Fruit fly (Drosophila melanogaster) whole organism, embryonic: ENCODE measurements around the gene CG10147.

Source experiments
- B-H2 ChIP-seq: fragments of 200-800 bp; sonication (Bioruptor generic); optimal IDR thresholded peaks from 2 replicates; lab custom pipeline; 2018; ENCODE audit warnings: missing biosample characterization, mild to moderate bottlenecking, missing genetic modification characterization
- Bteb2 ChIP-seq: fragments of 200-800 bp; sonication (Bioruptor generic); optimal IDR thresholded peaks from 2 replicates; lab custom pipeline; 2016; ENCODE audit warnings: missing biosample characterization, missing genetic modification characterization
- CG10321 ChIP-seq: fragments of 200-800 bp; sonication (Bioruptor generic); IDR thresholded peaks from 2 replicates; pipeline ENCODE4 v1.3.6; 2022; ENCODE audit warnings: missing biosample characterization, missing genetic modification characterization
- CG10959 ChIP-seq: fragments of 200-800 bp; sonication (Bioruptor generic); IDR thresholded peaks from 2 replicates; pipeline ENCODE4 v1.3.6; 2022; ENCODE audit warnings: missing biosample characterization, missing genetic modification characterization
- CG11723 ChIP-seq: fragments of 200-800 bp; sonication (Bioruptor generic); optimal IDR thresholded peaks from 2 replicates; lab custom pipeline; 2017; ENCODE audit warnings: missing biosample characterization, mild to moderate bottlenecking, missing genetic modification characterization
- CG12155 ChIP-seq: fragments of 200-800 bp; sonication (Bioruptor generic); optimal IDR thresholded peaks from 3 replicates; lab custom pipeline; 2016; ENCODE audit warnings: missing biosample characterization, missing genetic modification characterization
- CG12236 ChIP-seq: fragments of 200-800 bp; sonication (Bioruptor generic); optimal IDR thresholded peaks from 2 replicates; lab custom pipeline; 2016; ENCODE audit warnings: missing biosample characterization, missing genetic modification characterization
- CG14710 ChIP-seq: fragments of 200-800 bp; sonication (Bioruptor generic); optimal IDR thresholded peaks from 3 replicates; lab custom pipeline; 2019; ENCODE audit warnings: missing biosample characterization, mild to moderate bottlenecking, missing genetic modification characterization, moderate library complexity
- CG15073 ChIP-seq: fragments of 200-800 bp; sonication (Bioruptor generic); optimal IDR thresholded peaks from 2 replicates; lab custom pipeline; 2016; ENCODE audit warnings: missing biosample characterization, missing genetic modification characterization
- CG15479 ChIP-seq: fragments of 200-800 bp; sonication (Bioruptor generic); optimal IDR thresholded peaks from 3 replicates; lab custom pipeline; 2019; ENCODE audit warnings: missing biosample characterization, mild to moderate bottlenecking, missing genetic modification characterization, moderate library complexity
- CG15514 ChIP-seq: fragments of 200-800 bp; sonication (Bioruptor generic); optimal IDR thresholded peaks from 3 replicates; lab custom pipeline; 2017; ENCODE audit warnings: missing biosample characterization, missing genetic modification characterization, mild to moderate bottlenecking, moderate library complexity, missing genetic modification reagents
- CG2712 ChIP-seq: fragments of 200-800 bp; optimal IDR thresholded peaks from 3 replicates; lab custom pipeline; 2019; ENCODE audit warnings: missing biosample characterization, mild to moderate bottlenecking, missing genetic modification characterization, moderate library complexity
- CG30431 ChIP-seq: fragments of 200-800 bp; sonication (Bioruptor generic); optimal IDR thresholded peaks from 2 replicates; lab custom pipeline; 2017; ENCODE audit warnings: missing biosample characterization, missing genetic modification characterization
- CG6689 ChIP-seq: fragments of 200-800 bp; sonication (Bioruptor generic); IDR thresholded peaks from 2 replicates; pipeline ENCODE4 v1.3.6; 2022; ENCODE audit warnings: missing biosample characterization, missing genetic modification characterization
- CG7963 ChIP-seq: fragments of 200-800 bp; sonication (Bioruptor generic); IDR thresholded peaks from 3 replicates; pipeline ENCODE4 v1.3.6; 2022; ENCODE audit warnings: missing biosample characterization, missing genetic modification characterization; ENCODE audit not compliant: partially characterized antibody
- CG8478 ChIP-seq: fragments of >200 bp; optimal IDR thresholded peaks from 2 replicates; lab custom pipeline; 2018
- CG9797 ChIP-seq: fragments of 200-800 bp; sonication (Bioruptor generic); optimal IDR thresholded peaks from 3 replicates; lab custom pipeline; 2018; ENCODE audit warnings: missing biosample characterization, mild to moderate bottlenecking, missing genetic modification characterization
- CHES-1-like ChIP-seq: fragments of 200-800 bp; sonication (Bioruptor generic); optimal IDR thresholded peaks from 2 replicates; lab custom pipeline; 2016; ENCODE audit warnings: missing biosample characterization, missing genetic modification characterization
- Dip2 ChIP-seq: fragments of 200-800 bp; sonication (Bioruptor generic); IDR thresholded peaks from 2 replicates; pipeline ENCODE4 v1.3.6; 2022; ENCODE audit warnings: missing biosample characterization, missing genetic modification characterization
- Doc3 ChIP-seq: fragments of 200-800 bp; sonication (Bioruptor generic); IDR thresholded peaks from 3 replicates; pipeline ENCODE4 v1.3.6; 2022; ENCODE audit warnings: missing biosample characterization, missing genetic modification characterization; ENCODE audit not compliant: partially characterized antibody
- Drgx ChIP-seq: fragments of 200-800 bp; sonication (Bioruptor generic); IDR thresholded peaks from 2 replicates; pipeline ENCODE4 v1.3.6; 2022; ENCODE audit warnings: missing biosample characterization, missing genetic modification characterization
- Gsc ChIP-seq: fragments of 200-800 bp; sonication (Bioruptor generic); IDR thresholded peaks from 2 replicates; pipeline ENCODE4 v1.3.6; 2022; ENCODE audit warnings: missing biosample characterization, missing genetic modification characterization
- Neu2 ChIP-seq: fragments of 200-800 bp; sonication (Bioruptor generic); optimal IDR thresholded peaks from 3 replicates; lab custom pipeline; 2016; ENCODE audit warnings: missing biosample characterization, missing genetic modification characterization, borderline replicate concordance
- Nf-YB ChIP-seq: fragments of 200-800 bp; sonication (Bioruptor generic); optimal IDR thresholded peaks from 3 replicates; lab custom pipeline; 2019; ENCODE audit warnings: missing biosample characterization, mild to moderate bottlenecking, missing genetic modification characterization, moderate library complexity
- NfI ChIP-seq: fragments of 200-800 bp; sonication (Bioruptor generic); optimal IDR thresholded peaks from 3 replicates; lab custom pipeline; 2018; ENCODE audit warnings: missing biosample characterization, mild to moderate bottlenecking, missing genetic modification characterization, moderate library complexity
- Spps ChIP-seq: fragments of 200-800 bp; sonication (Bioruptor generic); optimal IDR thresholded peaks from 2 replicates; lab custom pipeline; 2018; ENCODE audit warnings: missing biosample characterization, mild to moderate bottlenecking, missing genetic modification characterization
- Trl ChIP-seq, 3 experiments: fragments of >200 bp in 2 of 3; fragments of 200-800 bp in 1 of 3; sonication (Bioruptor generic) in 1 of 3; optimal IDR thresholded peaks; 2 replicates in 1 of 3; 3 replicates in 2 of 3; lab custom pipeline; 2016 to 2017; ENCODE audit warnings: missing biosample characterization in 1 of 3, missing genetic modification characterization in 1 of 3
- Vsx1 ChIP-seq: fragments of 200-800 bp; sonication (Bioruptor generic); optimal IDR thresholded peaks from 2 replicates; lab custom pipeline; 2017; ENCODE audit warnings: missing biosample characterization, mild to moderate bottlenecking, missing genetic modification characterization, missing genetic modification reagents
- Xrp1 ChIP-seq: fragments of 200-800 bp; sonication (Bioruptor generic); IDR thresholded peaks from 2 replicates; pipeline ENCODE4 v1.3.6; 2022; ENCODE audit warnings: missing biosample characterization, missing genetic modification characterization
- chm ChIP-seq: fragments of 200-800 bp; sonication (Bioruptor generic); IDR thresholded peaks from 2 replicates; pipeline ENCODE4 v1.3.6; 2022; ENCODE audit warnings: missing biosample characterization, missing genetic modification characterization
- ci ChIP-seq: fragments of 200-800 bp; sonication (Bioruptor generic); IDR thresholded peaks from 3 replicates; pipeline ENCODE4 v1.3.6; 2022; ENCODE audit warnings: missing biosample characterization, missing genetic modification characterization
- dimm ChIP-seq: fragments of 200-800 bp; sonication (Bioruptor generic); IDR thresholded peaks from 2 replicates; pipeline ENCODE4 v1.3.6; 2022; ENCODE audit warnings: missing biosample characterization, missing genetic modification characterization
- emc ChIP-seq: fragments of 200-800 bp; sonication (Bioruptor generic); optimal IDR thresholded peaks from 2 replicates; lab custom pipeline; 2016; ENCODE audit warnings: missing biosample characterization, missing genetic modification characterization
- eyg ChIP-seq: fragments of 200-800 bp; sonication (Bioruptor generic); optimal IDR thresholded peaks from 3 replicates; lab custom pipeline; 2016; ENCODE audit warnings: missing biosample characterization, missing genetic modification characterization
- fd64A ChIP-seq: fragments of 200-800 bp; sonication (Bioruptor generic); optimal IDR thresholded peaks from 3 replicates; lab custom pipeline; 2018; ENCODE audit warnings: missing biosample characterization, mild to moderate bottlenecking, missing genetic modification characterization
- gt ChIP-seq: fragments of 200-800 bp; sonication (Bioruptor generic); IDR thresholded peaks from 2 replicates; pipeline ENCODE4 v1.3.6; 2022; ENCODE audit warnings: missing biosample characterization, missing genetic modification characterization
- ham ChIP-seq: fragments of 200-800 bp; sonication (Bioruptor generic); IDR thresholded peaks from 2 replicates; pipeline ENCODE4 v1.3.6; 2022; ENCODE audit warnings: missing biosample characterization, missing genetic modification characterization
- luna ChIP-seq: fragments of 200-800 bp; sonication (Bioruptor generic); optimal IDR thresholded peaks from 2 replicates; lab custom pipeline; 2016; ENCODE audit warnings: missing biosample characterization, missing genetic modification characterization
- mirr ChIP-seq: fragments of 200-800 bp; sonication (Bioruptor generic); optimal IDR thresholded peaks from 3 replicates; lab custom pipeline; 2018; ENCODE audit warnings: missing biosample characterization, mild to moderate bottlenecking, missing genetic modification characterization
- mld ChIP-seq: fragments of 200-800 bp; sonication (Bioruptor generic); IDR thresholded peaks from 3 replicates; pipeline ENCODE4 v1.3.6; 2022; ENCODE audit warnings: missing biosample characterization, missing genetic modification characterization; ENCODE audit not compliant: partially characterized antibody
- nmo ChIP-seq: fragments of 200-800 bp; sonication (Bioruptor generic); optimal IDR thresholded peaks from 2 replicates; lab custom pipeline; 2018; ENCODE audit warnings: missing biosample characterization, mild to moderate bottlenecking, missing genetic modification characterization, moderate library complexity
- nom ChIP-seq: fragments of 200-800 bp; sonication (Bioruptor generic); optimal IDR thresholded peaks from 2 replicates; lab custom pipeline; 2017; ENCODE audit warnings: missing biosample characterization, missing genetic modification characterization, mild to moderate bottlenecking, moderate library complexity, missing genetic modification reagents
- odd ChIP-seq: fragments of 200-800 bp; sonication (Bioruptor generic); optimal IDR thresholded peaks from 2 replicates; lab custom pipeline; 2017; ENCODE audit warnings: missing biosample characterization, mild to moderate bottlenecking, missing genetic modification characterization
- pnt ChIP-seq: fragments of 200-800 bp; sonication (Bioruptor generic); optimal IDR thresholded peaks from 3 replicates; lab custom pipeline; 2016; ENCODE audit warnings: missing biosample characterization, missing genetic modification characterization
- prd ChIP-seq, 3 experiments: fragments of >200 bp in 2 of 3; fragments of 200-800 bp in 1 of 3; sonication (Bioruptor generic) in 1 of 3; optimal IDR thresholded peaks in 2 of 3; IDR thresholded peaks in 1 of 3; 2 replicates in 2 of 3; 3 replicates in 1 of 3; pipeline versions ENCODE4 v1.3.6 to Lab custom; 2017 to 2022; ENCODE audit warnings: missing biosample characterization in 1 of 3, missing genetic modification characterization in 1 of 3
- sd ChIP-seq: fragments of 200-800 bp; sonication (Bioruptor generic); optimal IDR thresholded peaks from 3 replicates; lab custom pipeline; 2018; ENCODE audit warnings: missing biosample characterization, mild to moderate bottlenecking, missing genetic modification characterization, moderate library complexity
- sna ChIP-seq: fragments of 200-800 bp; sonication (Bioruptor generic); IDR thresholded peaks from 2 replicates; pipeline ENCODE4 v1.3.6; 2022; ENCODE audit warnings: missing biosample characterization, missing genetic modification characterization; ENCODE audit not compliant: partially characterized antibody
- tgo ChIP-seq: fragments of 200-800 bp; sonication (Bioruptor generic); IDR thresholded peaks from 3 replicates; pipeline ENCODE4 v1.3.6; 2022; ENCODE audit warnings: missing biosample characterization, missing genetic modification characterization
- vnd ChIP-seq: fragments of 200-800 bp; sonication (Bioruptor generic); IDR thresholded peaks from 3 replicates; pipeline ENCODE4 v1.3.6; 2022; ENCODE audit warnings: missing biosample characterization, missing genetic modification characterization; ENCODE audit not compliant: partially characterized antibody
- z ChIP-seq: fragments of 200-800 bp; sonication (Bioruptor generic); IDR thresholded peaks from 3 replicates; pipeline ENCODE4 v1.3.6; 2022; ENCODE audit warnings: missing biosample characterization, missing genetic modification characterization

CG10147 gene

DNA sequence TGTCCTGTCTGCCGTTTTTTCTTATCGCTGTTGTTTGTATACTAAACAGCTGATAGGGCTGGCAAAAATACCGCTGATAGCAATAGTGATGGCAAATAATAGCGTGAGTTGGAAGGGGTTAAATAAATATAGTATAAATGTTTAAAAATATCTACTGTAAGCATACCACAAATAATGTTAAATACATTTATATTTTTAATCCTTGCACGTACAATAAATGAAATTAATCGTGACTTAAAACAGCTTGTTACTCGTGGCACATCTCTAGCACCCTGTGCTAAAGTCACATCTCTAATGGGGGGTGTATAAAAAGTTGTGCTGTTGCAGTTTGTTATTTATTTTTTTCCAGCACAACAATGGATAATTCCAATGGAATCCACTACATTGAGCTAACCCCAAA is at the start of gene CG10147, which contains the start of gene Bulli:
Gene CG10147, minus strand, starts transcription at position 20 of the 400 bp plus-strand sequence.
Gene Bulli, plus strand, starts transcription at position 277 of the 400 bp plus-strand sequence.
- TF ChIP-seq CG8478 (lab: Kevin White, UChicago), result no peak
- peak; percentile 77 for TF ChIP-seq mld (GFP tag; lab: Robert Waterston, UW)
- peak; percentile 58; the same call in 2 of the 3 replicates for TF ChIP-seq z (GFP tag; lab: Robert Waterston, UW)
- peak; percentile 78 for TF ChIP-seq nom (GFP tag; lab: Kevin White, UChicago)
- TF ChIP-seq CG2712 (tag; lab: Kevin White, UChicago), result peak; percentile 99
- no peak for TF ChIP-seq Trl (optimal IDR thresholded peaks at IDR 0.05; lab: Kevin White, UChicago)
- TF ChIP-seq Trl (GFP tag; optimal IDR thresholded peaks at IDR 0.05; lab: Kevin White, UChicago), result peak; percentile 85
- TF ChIP-seq CG10321 (GFP tag; lab: Robert Waterston, UW), result peak; percentile 76
- peak; percentile 89 for TF ChIP-seq CG12236
- TF ChIP-seq nmo (GFP tag; lab: Kevin White, UChicago), result peak; percentile 99
- TF ChIP-seq CG9797 (GFP tag; lab: Kevin White, UChicago), result peak; percentile 52
- peak; percentile 91 for TF ChIP-seq sd
- TF ChIP-seq Dip2 (GFP tag; lab: Robert Waterston, UW), result peak; percentile 73
- peak; percentile 37 for TF ChIP-seq CG15479 (GFP tag; lab: Kevin White, UChicago)
- TF ChIP-seq Xrp1 (GFP tag; lab: Robert Waterston, UW), result peak; percentile 98
- peak; percentile 97 for TF ChIP-seq CG12155
- TF ChIP-seq chm (GFP tag; lab: Robert Waterston, UW), result peak; percentile 98
- TF ChIP-seq tgo, result peak; percentile 98
- peak; percentile 96 for TF ChIP-seq CG30431 (GFP tag; lab: Kevin White, UChicago)
- TF ChIP-seq Bteb2 (GFP tag; lab: Kevin White, UChicago), result peak; percentile 95
- peak; percentile 75 for TF ChIP-seq Neu2 (GFP tag; lab: Kevin White, UChicago)
- TF ChIP-seq CG11723 (GFP tag; lab: Kevin White, UChicago), result peak; percentile 89
- peak; percentile 84 for TF ChIP-seq Nf-YB (GFP tag; lab: Kevin White, UChicago)
- TF ChIP-seq emc (GFP tag; lab: Kevin White, UChicago), result peak; percentile 86
- TF ChIP-seq mirr (GFP tag; lab: Kevin White, UChicago), result peak; percentile 91
- TF ChIP-seq fd64A, result peak; percentile 81
- TF ChIP-seq Gsc (GFP tag; lab: Robert Waterston, UW), result peak; percentile 94
- no peak for TF ChIP-seq Vsx1 (GFP tag; lab: Kevin White, UChicago)
- TF ChIP-seq CG15073 (GFP tag; lab: Kevin White, UChicago), result peak; percentile 85
- TF ChIP-seq gt (GFP tag; lab: Robert Waterston, UW), result peak; percentile 96
- peak; percentile 98 for TF ChIP-seq CG10959 (GFP tag; lab: Robert Waterston, UW)
- TF ChIP-seq eyg, result peak; percentile 68
- peak; percentile 89 for TF ChIP-seq CG15514 (GFP tag; lab: Kevin White, UChicago)
- peak; percentile 94 for TF ChIP-seq Spps (tag; lab: Kevin White, UChicago)
- peak; percentile 96 for TF ChIP-seq Doc3 (GFP tag; lab: Robert Waterston, UW)
- TF ChIP-seq Drgx, result peak; percentile 92
- TF ChIP-seq dimm, result peak; percentile 84
- peak; percentile 98 for TF ChIP-seq ci
- TF ChIP-seq NfI (GFP tag; lab: Kevin White, UChicago), result peak; percentile 97
- peak; percentile 78 for TF ChIP-seq luna (GFP tag; lab: Kevin White, UChicago)
- peak; percentile 98 for TF ChIP-seq CG6689 (GFP tag; lab: Robert Waterston, UW)
- peak; percentile 87 for TF ChIP-seq pnt (GFP tag; lab: Kevin White, UChicago)
- TF ChIP-seq odd, result peak; percentile 88
- TF ChIP-seq CG7963 (GFP tag; lab: Robert Waterston, UW), result peak; percentile 86
- TF ChIP-seq vnd (GFP tag; lab: Robert Waterston, UW), result peak; percentile 95
- TF ChIP-seq ham (GFP tag; lab: Robert Waterston, UW), result peak; percentile 94
- peak; percentile 92 for TF ChIP-seq CHES-1-like (GFP tag; lab: Kevin White, UChicago)
- peak; percentile 98 for TF ChIP-seq CG14710
- TF ChIP-seq B-H2 (GFP tag; lab: Kevin White, UChicago), result peak; percentile 98
- no peak for TF ChIP-seq prd (optimal IDR thresholded peaks at IDR 0.05; lab: Kevin White, UChicago)
- TF ChIP-seq prd (GFP tag; IDR thresholded peaks at IDR 0.05; lab: Robert Waterston, UW), result peak; percentile 99
- TF ChIP-seq sna (GFP tag; lab: Robert Waterston, UW), result peak; percentile 96
